Worm (Caenorhabditis elegans) whole organism, young adult: Measurements from ENCODE around the gene arid-1.
"Not testable (repeated sequence)": the region's sequence is repeated elsewhere in the genome, so short reads cannot be mapped to it uniquely, and the experiment has no call there.

Source experiments
- B0019.2 ChIP-seq: fragments of 200-800 bp; sonication (Bioruptor generic); conservative IDR thresholded peaks from 2 replicates; pipeline ENCODE4 v1.3.6; 2022; ENCODE audit warnings: missing genetic modification reagents, missing genetic modification characterization, missing compliant biosample characterization
- B0035.1 ChIP-seq: sonication (generic microtip); optimal IDR thresholded peaks from 2 replicates; lab custom pipeline; 2016; ENCODE audit warnings: missing genetic modification characterization, mild to moderate bottlenecking, missing compliant biosample characterization, missing genotype, missing genetic modification reagents
- B0261.1 ChIP-seq: sonication (generic microtip); optimal IDR thresholded peaks from 2 replicates; lab custom pipeline; 2016; ENCODE audit warnings: mild to moderate bottlenecking, missing genetic modification characterization, moderate library complexity, missing compliant biosample characterization
- D2030.7 ChIP-seq: fragments of 200-800 bp; sonication (Bioruptor generic); IDR thresholded peaks from 2 replicates; pipeline ENCODE4 v1.3.6; 2022; ENCODE audit warnings: missing genetic modification reagents, missing genetic modification characterization, missing compliant biosample characterization
- F37B4.10 ChIP-seq: fragments of 200-800 bp; sonication (Bioruptor generic); IDR thresholded peaks from 2 replicates; pipeline ENCODE4 v1.3.6; 2022; ENCODE audit warnings: missing genetic modification characterization, missing compliant biosample characterization
- F57A8.1 ChIP-seq: fragments of 200-800 bp; sonication (Bioruptor generic); optimal IDR thresholded peaks from 2 replicates; lab custom pipeline; 2018; ENCODE audit warnings: mild to moderate bottlenecking, missing genetic modification characterization, moderate library complexity, missing compliant biosample characterization
- K12H6.12 ChIP-seq: fragments of 200-800 bp; sonication (Bioruptor generic); optimal IDR thresholded peaks from 2 replicates; lab custom pipeline; 2018; ENCODE audit warnings: mild to moderate bottlenecking, missing genetic modification characterization, missing compliant biosample characterization
- T07F8.4 ChIP-seq: sonication (generic microtip); optimal IDR thresholded peaks from 2 replicates; lab custom pipeline; 2016; ENCODE audit warnings: mild to moderate bottlenecking, missing genetic modification characterization, moderate library complexity, missing compliant biosample characterization
- attf-3 ChIP-seq: fragments of 200-800 bp; sonication (Bioruptor generic); conservative IDR thresholded peaks from 2 replicates; pipeline ENCODE4 v1.3.6; 2022; ENCODE audit warnings: missing genetic modification reagents, missing genetic modification characterization, missing compliant biosample characterization
- bed-2 ChIP-seq: fragments of 200-800 bp; sonication (Bioruptor generic); IDR thresholded peaks from 2 replicates; pipeline ENCODE4 v1.3.6; 2022; ENCODE audit warnings: missing genetic modification reagents, missing genetic modification characterization, missing compliant biosample characterization
- ceh-79 ChIP-seq: sonication (generic microtip); optimal IDR thresholded peaks from 2 replicates; lab custom pipeline; 2017; ENCODE audit warnings: mild to moderate bottlenecking, missing genetic modification characterization, missing compliant biosample characterization
- ceh-91 ChIP-seq: fragments of 200-800 bp; sonication (Bioruptor generic); IDR thresholded peaks from 2 replicates; pipeline ENCODE4 v1.3.6; 2022; ENCODE audit warnings: missing genetic modification reagents, missing genetic modification characterization, missing compliant biosample characterization
- egrh-3 ChIP-seq: fragments of 200-800 bp; sonication (Bioruptor generic); IDR thresholded peaks from 2 replicates; pipeline ENCODE4 v1.3.6; 2022; ENCODE audit warnings: missing genetic modification reagents, missing genetic modification characterization, missing compliant biosample characterization
- him-1 ChIP-seq: sonication (generic microtip); optimal IDR thresholded peaks from 2 replicates; lab custom pipeline; 2016; ENCODE audit warnings: missing genotype, missing genetic modification reagents, missing genetic modification characterization, missing compliant biosample characterization
- hlh-12 ChIP-seq: sonication (generic microtip); optimal IDR thresholded peaks from 2 replicates; lab custom pipeline; 2016; ENCODE audit warnings: missing genetic modification characterization, missing compliant biosample characterization
- hmg-1.2 ChIP-seq: fragments of 200-800 bp; sonication (Bioruptor generic); IDR thresholded peaks from 2 replicates; pipeline ENCODE4 v1.3.6; 2022; ENCODE audit warnings: missing genetic modification reagents, missing genetic modification characterization, missing compliant biosample characterization
- hmg-20 ChIP-seq: fragments of 200-800 bp; sonication (Bioruptor generic); IDR thresholded peaks from 2 replicates; pipeline ENCODE4 v1.3.6; 2022; ENCODE audit warnings: missing genetic modification reagents, missing genetic modification characterization, missing compliant biosample characterization
- lag-1 ChIP-seq: fragments of 200-800 bp; sonication (Bioruptor generic); IDR thresholded peaks from 2 replicates; pipeline ENCODE4 v1.3.6; 2022; ENCODE audit warnings: missing genetic modification reagents, missing genetic modification characterization, missing compliant biosample characterization
- let-526 ChIP-seq: fragments of 200-800 bp; sonication (Bioruptor generic); IDR thresholded peaks from 2 replicates; pipeline ENCODE4 v1.3.6; 2022; ENCODE audit warnings: missing genetic modification reagents, missing genetic modification characterization, missing compliant biosample characterization
- lin-40 ChIP-seq: sonication (generic microtip); optimal IDR thresholded peaks from 2 replicates; lab custom pipeline; 2016; ENCODE audit warnings: missing genetic modification characterization, mild to moderate bottlenecking, missing compliant biosample characterization, missing genotype, missing genetic modification reagents
- lsy-27 ChIP-seq: sonication (generic microtip); optimal IDR thresholded peaks from 2 replicates; lab custom pipeline; 2017; ENCODE audit warnings: missing genetic modification characterization, mild to moderate bottlenecking, missing compliant biosample characterization, antibody characterized with exemption, missing genotype, borderline replicate concordance; ENCODE audit not compliant: insufficient read depth
- madf-3 ChIP-seq: fragments of 200-800 bp; sonication (Bioruptor generic); IDR thresholded peaks from 2 replicates; pipeline ENCODE4 v1.3.6; 2022; ENCODE audit warnings: missing genetic modification reagents, missing genetic modification characterization, missing compliant biosample characterization
- mes-4 ChIP-seq: sonication (generic microtip); optimal IDR thresholded peaks from 2 replicates; lab custom pipeline; 2016; ENCODE audit warnings: missing genotype, missing genetic modification characterization, missing compliant biosample characterization
- nfya-1 ChIP-seq: sonication (generic microtip); optimal IDR thresholded peaks from 2 replicates; lab custom pipeline; 2017; ENCODE audit warnings: antibody characterized with exemption, missing compliant biosample characterization, missing genetic modification characterization, borderline replicate concordance; ENCODE audit not compliant: insufficient read depth
- nfya-2 ChIP-seq: fragments of 200-800 bp; sonication (Bioruptor generic); IDR thresholded peaks from 2 replicates; pipeline ENCODE4 v1.3.6; 2022; ENCODE audit warnings: missing genetic modification reagents, missing genetic modification characterization, missing compliant biosample characterization
- nfyb-1 ChIP-seq: fragments of 200-800 bp; sonication (Bioruptor generic); IDR thresholded peaks from 2 replicates; pipeline ENCODE4 v1.3.6; 2022; ENCODE audit warnings: missing genetic modification reagents, missing genetic modification characterization, missing compliant biosample characterization
- nhr-179 ChIP-seq: sonication (generic microtip); optimal IDR thresholded peaks from 2 replicates; lab custom pipeline; 2016; ENCODE audit warnings: mild to moderate bottlenecking, missing genetic modification characterization, missing compliant biosample characterization
- nhr-80 ChIP-seq: sonication (generic microtip); optimal IDR thresholded peaks from 2 replicates; lab custom pipeline; 2016; ENCODE audit warnings: missing genetic modification characterization, missing compliant biosample characterization
- snpc-1.1 ChIP-seq: sonication (generic microtip); optimal IDR thresholded peaks from 2 replicates; lab custom pipeline; 2017; ENCODE audit warnings: missing genetic modification characterization, mild to moderate bottlenecking, missing compliant biosample characterization, antibody characterized with exemption, moderate library complexity, missing genotype, missing genetic modification reagents; ENCODE audit not compliant: insufficient read depth
- tbp1 ChIP-seq: fragments of 200-800 bp; sonication (Bioruptor generic); optimal IDR thresholded peaks from 2 replicates; lab custom pipeline; 2018; ENCODE audit warnings: mild to moderate bottlenecking, missing genetic modification characterization, missing compliant biosample characterization
- unc-62 ChIP-seq: fragments of 150-350 bp; optimal IDR thresholded peaks from 2 replicates; lab custom pipeline; 2014; ENCODE audit warnings: missing biosample characterization, missing genetic modification reagents, missing genetic modification characterization
- xnd-1 ChIP-seq: sonication (generic microtip); optimal IDR thresholded peaks from 2 replicates; lab custom pipeline; 2016; ENCODE audit warnings: missing genotype, missing genetic modification reagents, missing genetic modification characterization, missing compliant biosample characterization
- ztf-3 ChIP-seq: fragments of 200-800 bp; sonication (Bioruptor generic); optimal IDR thresholded peaks from 2 replicates; lab custom pipeline; 2018; ENCODE audit warnings: mild to moderate bottlenecking, missing genetic modification characterization, missing compliant biosample characterization
- ztf-6 ChIP-seq: fragments of 200-800 bp; sonication (Bioruptor generic); IDR thresholded peaks from 2 replicates; pipeline ENCODE4 v1.3.6; 2022; ENCODE audit warnings: missing genetic modification reagents, missing genetic modification characterization, missing compliant biosample characterization

The arid-1 gene

ce11 chrV:203855-204432, 18.0 kb downstream of the arid-1 start, which contains the start of gene lec-12 (continued):
- TF ChIP-seq madf-3 = no peak
- TF ChIP-seq nhr-179 (tag; lab: Kevin White, UChicago) = no peak
- TF ChIP-seq hmg-20 (GFP tag; lab: Robert Waterston, UW) = no peak
- no peak for TF ChIP-seq B0035.1 (tag; lab: Kevin White, UChicago)
- TF ChIP-seq, all 124 proteins: peak for 8

ce11 chrV:206814-207213, 20.8 kb downstream of the arid-1 start:
- no peak for TF ChIP-seq lsy-27 (tag; lab: Kevin White, UChicago)
- peak; percentile 67; the same call in 1 of the 2 replicates for TF ChIP-seq nfyb-1 (GFP tag; lab: Robert Waterston, UW)

- peak; percentile 51 for TF ChIP-seq nhr-80 (tag; lab: Kevin White, UChicago)
- TF ChIP-seq F57A8.1 = no peak
- TF ChIP-seq let-526 = no peak
- TF ChIP-seq T07F8.4 = no peak
- TF ChIP-seq B0035.1 (tag; lab: Kevin White, UChicago) = no peak
Observed at ce11 chrV:211388-212168, 25.6 kb downstream of the arid-1 start.

- TF ChIP-seq ceh-91 (GFP tag; lab: Robert Waterston, UW); tbp1 (GFP tag; lab: Kevin White, UChicago); K12H6.12 (tag; lab: Kevin White, UChicago): not testable (repeated sequence)
Observed at ce11 chrV:212687-213086, 26.7 kb downstream of the arid-1 start, which contains the start of gene DC2.5. TSS of gene DC2.5 (minus strand) at chrV:212787.

ce11 chrV:215697-216096, 29.7 kb downstream of the arid-1 start:
- TF ChIP-seq xnd-1 (tag; lab: Kevin White, UChicago) (no peak), nfya-2 (no peak), F57A8.1 (no peak), egrh-3 (GFP tag; lab: Robert Waterston, UW) (no peak), snpc-1.1 (tag; lab: Kevin White, UChicago) (no peak)

ce11 chrV:216847-217246, 30.9 kb downstream of the arid-1 start, which contains the start of gene srh-78:
TSS of gene srh-78 (plus strand) at chrV:217147.
- TF ChIP-seq F37B4.10 (GFP tag; lab: Robert Waterston, UW) (no peak), ztf-6 (no peak), him-1 (tag; lab: Kevin White, UChicago) (no peak), D2030.7 (no peak)
- TF ChIP-seq, all 124 proteins: peak for 0

- no peak for TF ChIP-seq hlh-12 (tag; lab: Kevin White, UChicago)
- TF ChIP-seq B0019.2 (GFP tag; lab: Robert Waterston, UW) = no peak
- TF ChIP-seq, all 124 proteins: peak for 0
Observed at ce11 chrV:219632-220031, 33.7 kb downstream of the arid-1 start, which contains the start of gene srh-80. TSS of gene srh-80 (plus strand) at chrV:219932.

- TF ChIP-seq mes-4 = no peak
- no peak for TF ChIP-seq bed-2
- TF ChIP-seq unc-62 (GFP tag; lab: Kevin White, UChicago) = no peak
- TF ChIP-seq lin-40 (tag; lab: Kevin White, UChicago) = no peak
- no peak for TF ChIP-seq attf-3 (GFP tag; lab: Robert Waterston, UW)
- no peak for TF ChIP-seq lag-1 (GFP tag; lab: Robert Waterston, UW)
- no peak for TF ChIP-seq nfya-1
- TF ChIP-seq xnd-1 (tag; lab: Kevin White, UChicago) = no peak
- no peak for TF ChIP-seq B0261.1 (tag; lab: Kevin White, UChicago)
- TF ChIP-seq egrh-3 (GFP tag; lab: Robert Waterston, UW) = no peak
- no peak for TF ChIP-seq hmg-20 (GFP tag; lab: Robert Waterston, UW)
- TF ChIP-seq hlh-12 (tag; lab: Kevin White, UChicago) = no peak
- TF ChIP-seq hmg-1.2 (GFP tag; lab: Robert Waterston, UW) = no peak
- no peak for TF ChIP-seq ceh-79 (tag; lab: Kevin White, UChicago)
- TF ChIP-seq ztf-3 (GFP tag; lab: Kevin White, UChicago) = no peak
Observed at ce11 chrV:234572-234971, 48.6 kb downstream of the arid-1 start, which contains the start of gene kin-33. TSS of gene kin-33 (minus strand) at chrV:234672.
